Worm (Caenorhabditis elegans): ENCODE results near the gene E02H9.1.

E02H9.1 gene

DNA sequence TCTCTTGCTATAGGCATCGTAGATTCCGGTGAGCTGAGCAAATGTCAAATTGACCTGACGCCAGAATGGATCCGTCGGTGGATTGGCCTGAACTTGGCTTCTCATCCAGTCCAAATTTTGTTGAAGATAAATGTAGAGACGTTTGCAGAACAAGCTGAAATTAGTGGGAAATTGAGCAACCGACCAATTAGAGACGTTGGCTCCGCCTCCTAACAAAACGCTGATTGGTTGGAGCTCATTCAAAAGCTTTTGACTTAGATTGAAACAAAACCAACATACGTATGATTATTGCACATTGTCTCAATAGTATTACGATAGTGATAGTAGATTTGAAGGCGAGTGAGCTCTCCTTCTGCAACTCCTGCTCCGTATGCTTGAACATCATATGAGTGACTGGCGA lies 38.2 kb downstream of the E02H9.1 start:
- TF ChIP-seq nhr-76 (tag; optimal IDR thresholded peaks at IDR 0.05) (no peak), ceh-83 (GFP tag; optimal IDR thresholded peaks at IDR 0.05) (no peak), sem-2 (GFP tag; optimal IDR thresholded peaks at IDR 0.05) (no peak), lsy-2 (tag; optimal IDR thresholded peaks at IDR 0.05) (no peak), mls-2 (tag; optimal IDR thresholded peaks at IDR 0.05) (no peak), nhr-2 (tag; optimal IDR thresholded peaks at IDR 0.05) (no peak), ces-1 (GFP tag; optimal IDR thresholded peaks at IDR 0.05) (no peak), nhr-237 (tag; optimal IDR thresholded peaks at IDR 0.05) (no peak), unc-39 (tag; optimal IDR thresholded peaks at IDR 0.05) (no peak), ceh-43 (GFP tag; optimal IDR thresholded peaks at IDR 0.05) (no peak), pha-4 (tag; optimal IDR thresholded peaks at IDR 0.05) (no peak), flh-1 (GFP tag; optimal IDR thresholded peaks at IDR 0.05) (no peak), nhr-28 (tag; optimal IDR thresholded peaks at IDR 0.05) (no peak), tbx-8 (GFP tag; optimal IDR thresholded peaks at IDR 0.05) (no peak), ham-2 (GFP tag; optimal IDR thresholded peaks at IDR 0.05) (no peak), mep-1 (tag; optimal IDR thresholded peaks at IDR 0.05) (no peak), snpc-4 (tag; optimal IDR thresholded peaks at IDR 0.05) (no peak), elt-1 (tag; optimal IDR thresholded peaks at IDR 0.05; ENCODE audit: borderline replicate concordance, insufficient read depth) (no peak)

ce11 chrIII:2507938-2508337 lies 39.7 kb downstream of the E02H9.1 start, which contains the start of gene Y54F10AM.8:
Gene Y54F10AM.8 (minus strand): TSS chrIII:2507972.
- TF ChIP-seq lsy-2 (tag; optimal IDR thresholded peaks at IDR 0.05) = no peak

DNA sequence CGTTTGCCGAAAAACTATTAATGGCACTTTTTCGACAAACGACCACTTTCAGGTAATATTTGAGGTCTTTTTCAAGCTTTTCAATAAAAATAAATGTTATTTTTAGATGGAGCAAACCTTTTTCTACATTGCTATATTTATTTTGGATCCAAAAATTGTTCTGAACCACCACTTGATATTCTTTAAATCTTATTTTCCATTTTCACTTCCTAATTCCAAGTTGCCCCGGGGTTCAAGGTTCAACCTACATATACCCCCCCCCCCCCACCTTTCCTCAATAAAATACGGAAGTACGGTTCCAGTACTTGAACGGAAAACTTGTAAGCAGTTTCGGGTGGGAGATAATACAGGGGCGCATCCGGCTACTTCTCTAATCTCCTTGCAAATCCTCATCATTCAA lies 40.2 kb downstream of the E02H9.1 start, which contains the start of gene Y54F10AM.6:
Gene Y54F10AM.6, plus strand, starts transcription at position 301 of the 400 bp plus-strand sequence.
- TF ChIP-seq lin-32 (GFP tag; optimal IDR thresholded peaks at IDR 0.05) (no peak), blmp-1 (tag; optimal IDR thresholded peaks at IDR 0.05) (no peak), unc-62 (GFP tag; optimal IDR thresholded peaks at IDR 0.05) (no peak), mls-2 (tag; optimal IDR thresholded peaks at IDR 0.05) (no peak), elt-1 (tag; optimal IDR thresholded peaks at IDR 0.05; ENCODE audit: borderline replicate concordance, insufficient read depth) (no peak)

DNA sequence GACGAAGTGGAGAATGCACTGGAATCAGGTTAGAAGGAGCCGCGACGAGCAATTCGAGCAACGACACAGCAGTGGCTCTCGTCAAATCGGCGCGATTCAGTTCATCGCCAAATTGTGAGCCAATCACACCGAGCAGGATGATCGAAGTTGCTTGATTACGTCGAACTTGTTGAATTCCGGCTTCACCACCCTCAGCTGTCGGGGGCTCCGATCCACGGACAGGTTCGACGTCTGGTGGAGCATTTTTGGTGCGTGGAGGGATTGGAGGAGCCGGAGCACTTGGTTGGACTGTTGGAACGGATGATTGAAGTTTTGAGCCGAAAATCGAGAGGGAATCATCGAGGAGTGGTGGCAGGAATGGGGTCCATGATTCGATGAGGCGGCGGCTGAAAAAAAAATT lies 47.2 kb downstream of the E02H9.1 start:
- no peak for TF ChIP-seq hlh-1 (tag; optimal IDR thresholded peaks at IDR 0.05)
- no peak for TF ChIP-seq lin-32 (GFP tag; optimal IDR thresholded peaks at IDR 0.05)
- TF ChIP-seq sptf-1 (tag; optimal IDR thresholded peaks at IDR 0.05) = no peak
- TF ChIP-seq unc-120 (tag; optimal IDR thresholded peaks at IDR 0.05; ENCODE audit: poor library complexity, severe bottlenecking) = no peak
- TF ChIP-seq cnd-1 (tag; optimal IDR thresholded peaks at IDR 0.05) = no peak
- no peak for TF ChIP-seq ham-2 (GFP tag; optimal IDR thresholded peaks at IDR 0.05)
- TF ChIP-seq tbx-8 (GFP tag; optimal IDR thresholded peaks at IDR 0.05) = no peak
- TF ChIP-seq pha-4 (tag; optimal IDR thresholded peaks at IDR 0.05) = no peak
- no peak for TF ChIP-seq nhr-76 (tag; optimal IDR thresholded peaks at IDR 0.05)
- no peak for TF ChIP-seq lsy-2 (tag; optimal IDR thresholded peaks at IDR 0.05)
- TF ChIP-seq elt-1 (tag; optimal IDR thresholded peaks at IDR 0.05; ENCODE audit: borderline replicate concordance, insufficient read depth) = no peak
- no peak for TF ChIP-seq blmp-1 (tag; optimal IDR thresholded peaks at IDR 0.05)
- TF ChIP-seq mep-1 (tag; optimal IDR thresholded peaks at IDR 0.05) = no peak
- no peak for TF ChIP-seq nhr-2 (tag; optimal IDR thresholded peaks at IDR 0.05)
- TF ChIP-seq unc-39 (tag; optimal IDR thresholded peaks at IDR 0.05) = no peak

Measured in whole organism, mixed stage, embryonic.